Worm (Caenorhabditis elegans) whole organism, L2 larva: Measurements from ENCODE around the gene mig-13.
A peak's percentile ranks its signal among the peaks of the same experiment; 100 is the strongest.

Source experiments
- C34F6.9 ChIP-seq: fragments of 150-350 bp; optimal IDR thresholded peaks from 2 replicates; lab custom pipeline; 2014; ENCODE audit warnings: missing biosample characterization, missing genetic modification characterization
- F13H6.1 ChIP-seq: sonication (generic microtip); optimal IDR thresholded peaks from 2 replicates; lab custom pipeline; 2016; ENCODE audit warnings: missing genetic modification characterization, missing compliant biosample characterization
- R02D3.7 ChIP-seq: fragments of 150-350 bp; optimal IDR thresholded peaks from 2 replicates; lab custom pipeline; 2014; ENCODE audit warnings: missing biosample characterization, missing genetic modification characterization
- ZK546.5 ChIP-seq: sonication (generic microtip); optimal IDR thresholded peaks from 2 replicates; lab custom pipeline; 2017; ENCODE audit warnings: missing biosample characterization, missing genetic modification characterization
- alr-1 ChIP-seq: fragments of 150-350 bp; optimal IDR thresholded peaks from 2 replicates; lab custom pipeline; 2014; ENCODE audit warnings: missing biosample characterization, missing genetic modification characterization
- ama-1 ChIP-seq: fragments of 150-350 bp; optimal IDR thresholded peaks from 2 replicates; lab custom pipeline; 2018; ENCODE audit warnings: inconsistent platforms
- blmp-1 ChIP-seq: sonication (generic microtip); optimal IDR thresholded peaks from 2 replicates; lab custom pipeline; 2017; ENCODE audit warnings: missing genetic modification characterization, mild to moderate bottlenecking, missing compliant biosample characterization, antibody characterized with exemption, moderate library complexity; ENCODE audit not compliant: insufficient read depth
- ceh-16 ChIP-seq: fragments of 150-350 bp; optimal IDR thresholded peaks from 2 replicates; lab custom pipeline; 2014; ENCODE audit warnings: missing biosample characterization, missing genetic modification characterization
- crh-2 ChIP-seq: sonication (generic microtip); optimal IDR thresholded peaks from 2 replicates; lab custom pipeline; 2017; ENCODE audit warnings: missing biosample characterization, missing genetic modification characterization
- dmd-4 ChIP-seq: sonication (generic microtip); optimal IDR thresholded peaks from 2 replicates; lab custom pipeline; 2017; ENCODE audit warnings: missing biosample characterization, missing genetic modification characterization
- egl-27 ChIP-seq: sonication (generic microtip); optimal IDR thresholded peaks from 3 replicates; lab custom pipeline; 2017; ENCODE audit warnings: missing biosample characterization, missing genetic modification reagents, missing genetic modification characterization
- elt-1 ChIP-seq: fragments of 150-350 bp; optimal IDR thresholded peaks from 2 replicates; lab custom pipeline; 2014; ENCODE audit warnings: missing biosample characterization, missing genetic modification characterization
- fos-1 ChIP-seq: fragments of 150-350 bp; optimal IDR thresholded peaks from 2 replicates; lab custom pipeline; 2014; ENCODE audit warnings: missing biosample characterization, missing genetic modification characterization
- gmeb-1 ChIP-seq: fragments of 150-350 bp; optimal IDR thresholded peaks from 2 replicates; lab custom pipeline; 2014; ENCODE audit warnings: missing biosample characterization, missing genetic modification characterization
- lin-11 ChIP-seq: fragments of 150-350 bp; sonication (generic microtip); optimal IDR thresholded peaks from 2 replicates; lab custom pipeline; 2014; ENCODE audit warnings: missing biosample characterization, missing genetic modification characterization, inconsistent platforms, mixed read lengths
- lin-39 ChIP-seq: fragments of 150-350 bp; optimal IDR thresholded peaks from 2 replicates; lab custom pipeline; 2014; ENCODE audit warnings: missing biosample characterization, missing genetic modification reagents, missing genetic modification characterization
- lsy-2 ChIP-seq, 2 experiments: fragments of 150-350 bp in 1 of 2; sonication (generic microtip) in 1 of 2; optimal IDR thresholded peaks; 2 replicates each; lab custom pipeline; 2014 to 2017; ENCODE audit warnings: missing biosample characterization in 2 of 2, missing genetic modification characterization in 2 of 2
- mab-5 ChIP-seq: fragments of 150-350 bp; optimal IDR thresholded peaks from 2 replicates; lab custom pipeline; 2014; ENCODE audit warnings: missing biosample characterization, missing genetic modification characterization
- mbf-1 ChIP-seq: sonication (generic microtip); optimal IDR thresholded peaks from 2 replicates; lab custom pipeline; 2017; ENCODE audit warnings: missing biosample characterization, missing genetic modification characterization
- mdl-1 ChIP-seq, 2 experiments: fragments of 150-350 bp in 1 of 2; sonication (generic microtip) in 1 of 2; optimal IDR thresholded peaks; 2 replicates each; lab custom pipeline; 2017; ENCODE audit warnings: missing biosample characterization in 2 of 2, missing genetic modification characterization in 2 of 2
- nhr-10 ChIP-seq: sonication (generic microtip); optimal IDR thresholded peaks from 2 replicates; lab custom pipeline; 2017; ENCODE audit warnings: missing biosample characterization, missing genetic modification characterization
- nhr-129 ChIP-seq: fragments of 150-350 bp; optimal IDR thresholded peaks from 2 replicates; lab custom pipeline; 2014; ENCODE audit warnings: missing biosample characterization, missing genetic modification characterization
- nhr-21 ChIP-seq: fragments of 150-350 bp; optimal IDR thresholded peaks from 2 replicates; lab custom pipeline; 2014; ENCODE audit warnings: missing biosample characterization, missing genetic modification characterization
- nhr-237 ChIP-seq: fragments of 150-350 bp; optimal IDR thresholded peaks from 2 replicates; lab custom pipeline; 2014; ENCODE audit warnings: missing biosample characterization, missing genetic modification characterization
- nhr-25 ChIP-seq: fragments of 150-350 bp; sonication (generic microtip); optimal IDR thresholded peaks from 3 replicates; lab custom pipeline; 2014; ENCODE audit warnings: missing biosample characterization, missing genetic modification characterization
- peb-1 ChIP-seq: fragments of 150-350 bp; optimal IDR thresholded peaks from 2 replicates; lab custom pipeline; 2014; ENCODE audit warnings: missing biosample characterization, missing genetic modification characterization
- skn-1 ChIP-seq: sonication (generic microtip); optimal IDR thresholded peaks from 2 replicates; lab custom pipeline; 2017; ENCODE audit warnings: missing biosample characterization, missing genetic modification characterization
- sma-9 ChIP-seq, 2 experiments: fragments of 150-350 bp in 1 of 2; sonication (generic microtip) in 1 of 2; optimal IDR thresholded peaks; 2 replicates each; lab custom pipeline; 2014 to 2016; ENCODE audit warnings: missing genetic modification characterization in 2 of 2, mild to moderate bottlenecking in 1 of 2, missing biosample characterization in 1 of 2, missing compliant biosample characterization in 1 of 2, missing genetic modification reagents in 1 of 2, moderate library complexity in 1 of 2
- snpc-4 ChIP-seq: fragments of 150-350 bp; optimal IDR thresholded peaks from 2 replicates; lab custom pipeline; 2014; ENCODE audit warnings: missing biosample characterization, missing genetic modification characterization
- unc-39 ChIP-seq: fragments of 150-350 bp; optimal IDR thresholded peaks from 2 replicates; lab custom pipeline; 2014; ENCODE audit warnings: missing biosample characterization, missing genetic modification characterization
- unc-55 ChIP-seq: fragments of 150-350 bp; sonication (generic microtip); optimal IDR thresholded peaks from 3 replicates; lab custom pipeline; 2014; ENCODE audit warnings: missing biosample characterization, missing genetic modification reagents, missing genetic modification characterization
- unc-62 ChIP-seq: fragments of 150-350 bp; optimal IDR thresholded peaks from 2 replicates; lab custom pipeline; 2014; ENCODE audit warnings: missing biosample characterization, missing genetic modification reagents, missing genetic modification characterization
- zag-1 ChIP-seq: fragments of 150-350 bp; optimal IDR thresholded peaks from 2 replicates; lab custom pipeline; 2014; ENCODE audit warnings: missing biosample characterization, missing genetic modification characterization
- ztf-1 ChIP-seq: fragments of 200-800 bp; sonication (Bioruptor generic); conservative IDR thresholded peaks from 2 replicates; pipeline ENCODE4 v1.3.6; 2022; ENCODE audit warnings: missing genetic modification characterization, missing compliant biosample characterization
- ztf-11 ChIP-seq: sonication (generic microtip); optimal IDR thresholded peaks from 2 replicates; lab custom pipeline; 2017; ENCODE audit warnings: missing biosample characterization, missing genetic modification characterization
- ztf-4 ChIP-seq: fragments of 150-350 bp; optimal IDR thresholded peaks from 2 replicates; lab custom pipeline; 2014; ENCODE audit warnings: missing biosample characterization, missing genetic modification characterization

mig-13 gene

ce11 chrX:4787525-4787924 lies 12.4 kb downstream of the mig-13 start:
- TF ChIP-seq crh-2 (tag; lab: Kevin White, UChicago) (no peak), nhr-129 (no peak), peb-1 (tag; lab: Kevin White, UChicago) (no peak), skn-1 (no peak), C34F6.9 (tag; lab: Kevin White, UChicago) (peak; percentile 9), gmeb-1 (no peak), mbf-1 (tag; lab: Kevin White, UChicago) (no peak), unc-62 (GFP tag; lab: Kevin White, UChicago) (no peak)
- TF ChIP-seq, all 48 proteins: peak for 1

- TF ChIP-seq unc-55 (GFP tag; lab: Kevin White, UChicago), result peak; percentile 23
- no peak for TF ChIP-seq lin-39
These were observed 15.2 kb downstream of the mig-13 start for ce11 chrX:4784776-4785175.

DNA sequence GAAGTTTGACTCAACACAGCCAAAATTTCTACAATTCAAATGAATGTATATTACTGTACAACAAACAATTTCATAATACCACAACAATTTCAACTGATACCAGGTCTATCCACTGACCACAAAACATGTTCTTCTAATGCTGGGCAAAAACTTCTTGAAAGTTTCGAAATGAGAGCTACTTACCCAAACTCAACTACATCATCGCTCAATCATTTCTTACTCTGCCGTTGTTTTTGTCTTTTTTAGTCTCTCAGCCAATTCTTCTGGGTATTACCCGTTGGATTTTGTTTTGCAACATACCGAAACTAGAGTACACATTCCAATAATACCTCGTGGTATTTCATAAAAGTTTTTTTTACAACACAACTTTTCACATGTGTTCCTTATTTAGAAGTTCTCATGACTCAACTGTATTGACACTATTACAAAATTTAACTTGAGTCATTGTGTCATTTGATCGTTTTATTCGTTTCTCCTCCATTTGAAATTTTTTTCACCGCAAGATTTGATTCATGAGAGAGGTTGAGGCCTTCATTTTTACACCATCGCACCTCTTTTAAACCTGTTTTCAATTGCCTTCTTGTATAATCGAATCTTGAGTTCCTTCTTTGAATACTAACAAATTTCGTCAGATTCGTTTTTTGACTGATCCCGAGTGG lies 16.7 kb downstream of the mig-13 start, which contains the start of gene F43C9.2:
F43C9.2 (plus strand) TSS at position 497 of the 659 bp plus-strand sequence.
- TF ChIP-seq nhr-21 (tag; lab: Kevin White, UChicago) (no peak), blmp-1 (tag; lab: Kevin White, UChicago) (no peak), R02D3.7 (tag; lab: Kevin White, UChicago) (no peak), ztf-11 (tag; lab: Kevin White, UChicago) (no peak), elt-1 (tag; lab: Kevin White, UChicago) (no peak), F13H6.1 (tag; lab: Kevin White, UChicago) (no peak), zag-1 (tag; lab: Kevin White, UChicago) (no peak), egl-27 (tag; lab: Kevin White, UChicago) (no peak), skn-1 (no peak), sma-9 (GFP tag; optimal IDR thresholded peaks at IDR 0.05; lab: Kevin White, UChicago) (no peak), sma-9 (tag; optimal IDR thresholded peaks at IDR 0.05; lab: Kevin White, UChicago) (no peak), unc-39 (tag; lab: Kevin White, UChicago) (no peak), C34F6.9 (tag; lab: Kevin White, UChicago) (peak; percentile 26), gmeb-1 (no peak), alr-1 (tag; lab: Kevin White, UChicago) (no peak), ztf-4 (tag; lab: Kevin White, UChicago) (no peak), peb-1 (tag; lab: Kevin White, UChicago) (no peak), ceh-16 (tag; lab: Kevin White, UChicago) (no peak), unc-55 (GFP tag; lab: Kevin White, UChicago) (peak; percentile 52), ama-1 (lab: Kevin White, UChicago) (no peak), nhr-10 (no peak), lin-11 (no peak), ZK546.5 (no peak), fos-1 (tag; lab: Kevin White, UChicago) (no peak), nhr-129 (peak; percentile 53), nhr-25 (tag; lab: Kevin White, UChicago) (no peak), ztf-1 (GFP tag; lab: Robert Waterston, UW) (no peak)

ce11 chrX:4782197-4782596 lies 17.7 kb downstream of the mig-13 start, which contains the start of gene hum-10:
TSS of gene hum-10 (minus strand) at chrX:4782297.
- TF ChIP-seq mbf-1 (tag; lab: Kevin White, UChicago) (no peak), egl-27 (tag; lab: Kevin White, UChicago) (no peak), nhr-10 (no peak), F13H6.1 (tag; lab: Kevin White, UChicago) (no peak), snpc-4 (tag; lab: Kevin White, UChicago) (no peak), lin-11 (no peak), R02D3.7 (tag; lab: Kevin White, UChicago) (no peak), nhr-21 (tag; lab: Kevin White, UChicago) (no peak), nhr-237 (no peak), lsy-2 (tag; optimal IDR thresholded peaks at IDR 0.05; lab: Kevin White, UChicago) (no peak), unc-39 (tag; lab: Kevin White, UChicago) (no peak), ztf-11 (tag; lab: Kevin White, UChicago) (no peak), mab-5 (no peak), elt-1 (tag; lab: Kevin White, UChicago) (no peak), nhr-129 (no peak), dmd-4 (no peak), gmeb-1 (no peak), fos-1 (tag; lab: Kevin White, UChicago) (no peak), mdl-1 (tag; optimal IDR thresholded peaks at IDR 0.05; lab: Kevin White, UChicago) (no peak), zag-1 (tag; lab: Kevin White, UChicago) (no peak)
